Worm (Caenorhabditis elegans) whole organism, midembryonic: ENCODE measurements around the gene nlp-71.

ENCODE experiments used
- T22C8.4 ChIP-seq: fragments of 200-800 bp; sonication (Bioruptor generic); IDR thresholded peaks from 2 replicates; pipeline ENCODE4 v1.3.6; 2022; ENCODE audit warnings: missing genetic modification characterization, missing compliant biosample characterization
- cog-1 ChIP-seq: sonication (generic microtip); optimal IDR thresholded peaks from 2 replicates; lab custom pipeline; 2016; ENCODE audit warnings: missing genetic modification characterization, missing compliant biosample characterization
- flt-1 ChIP-seq: fragments of 200-800 bp; sonication (Bioruptor generic); IDR thresholded peaks from 2 replicates; pipeline ENCODE4 v1.3.6; 2022; ENCODE audit warnings: missing genetic modification characterization, missing compliant biosample characterization
- klf-2 ChIP-seq: fragments of 200-800 bp; sonication (Bioruptor generic); conservative IDR thresholded peaks from 2 replicates; pipeline ENCODE4 v1.3.6; 2022; ENCODE audit warnings: missing genetic modification reagents, missing genetic modification characterization, missing compliant biosample characterization
- med-1 ChIP-seq: sonication (generic microtip); optimal IDR thresholded peaks from 2 replicates; lab custom pipeline; 2017; ENCODE audit warnings: missing genetic modification characterization, mild to moderate bottlenecking, missing compliant biosample characterization, antibody characterized with exemption, missing genetic modification reagents; ENCODE audit not compliant: insufficient read depth
- ref-1 ChIP-seq: fragments of 200-800 bp; sonication (Bioruptor generic); conservative IDR thresholded peaks from 2 replicates; pipeline ENCODE4 v1.3.6; 2022; ENCODE audit warnings: missing genetic modification reagents, missing genetic modification characterization, missing compliant biosample characterization
- tab-1 ChIP-seq: fragments of 200-800 bp; sonication (Bioruptor generic); IDR thresholded peaks from 2 replicates; pipeline ENCODE4 v1.3.6; 2022; ENCODE audit warnings: missing genetic modification characterization, missing compliant biosample characterization
- ztf-23 ChIP-seq: fragments of 200-800 bp; sonication (Bioruptor generic); IDR thresholded peaks from 2 replicates; pipeline ENCODE4 v1.3.6; 2022; ENCODE audit warnings: missing genetic modification reagents, missing genetic modification characterization, missing compliant biosample characterization

DNA sequence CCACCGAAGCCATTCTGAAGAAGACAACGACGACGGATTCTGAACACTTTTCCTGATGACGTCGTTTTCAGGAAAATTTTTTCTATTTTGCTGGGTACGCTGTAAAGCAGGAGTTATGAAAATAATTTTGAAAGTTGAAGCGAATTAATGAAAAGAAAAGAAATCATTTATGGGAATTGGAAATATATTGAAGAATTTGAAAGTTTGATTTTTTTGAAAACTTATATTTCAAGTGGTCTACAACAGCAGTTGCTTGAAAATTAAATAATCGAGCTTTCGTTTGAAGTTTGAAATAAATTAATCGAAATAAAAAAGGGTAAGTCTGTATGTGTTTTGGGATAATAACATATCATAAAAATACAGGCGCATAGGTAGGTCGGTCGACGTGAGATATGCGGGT lies 29.4 kb downstream of the nlp-71 start, which contains the start of gene shl-1:
- TF ChIP-seq ztf-23: no peak
- TF ChIP-seq tab-1 (GFP tag; lab: Robert Waterston, UW): no peak
- TF ChIP-seq klf-2 (GFP tag; lab: Robert Waterston, UW): no peak
- TF ChIP-seq flt-1 (GFP tag; lab: Robert Waterston, UW): no peak
- TF ChIP-seq ref-1 (GFP tag; lab: Robert Waterston, UW): no peak
- TF ChIP-seq T22C8.4 (GFP tag; lab: Robert Waterston, UW): no peak
- TF ChIP-seq cog-1 (tag; lab: Kevin White, UChicago): no peak
- no peak for TF ChIP-seq med-1 (GFP tag; lab: Kevin White, UChicago)
